Worm (Caenorhabditis elegans) whole organism, L2 larva: ENCODE measurements around the gene F49H12.7.

Experiments
- ZK546.5 ChIP-seq: sonication (generic microtip); optimal IDR thresholded peaks from 2 replicates; lab custom pipeline; 2017; ENCODE audit warnings: missing biosample characterization, missing genetic modification characterization
- alr-1 ChIP-seq: fragments of 150-350 bp; optimal IDR thresholded peaks from 2 replicates; lab custom pipeline; 2014; ENCODE audit warnings: missing biosample characterization, missing genetic modification characterization
- aly-2 ChIP-seq: fragments of 150-350 bp; optimal IDR thresholded peaks from 2 replicates; lab custom pipeline; 2014; ENCODE audit warnings: missing biosample characterization, missing genetic modification characterization
- ama-1 ChIP-seq: fragments of 150-350 bp; optimal IDR thresholded peaks from 2 replicates; lab custom pipeline; 2018; ENCODE audit warnings: inconsistent platforms
- egl-27 ChIP-seq: sonication (generic microtip); optimal IDR thresholded peaks from 3 replicates; lab custom pipeline; 2017; ENCODE audit warnings: missing biosample characterization, missing genetic modification reagents, missing genetic modification characterization
- lin-13 ChIP-seq: fragments of 150-350 bp; optimal IDR thresholded peaks from 2 replicates; lab custom pipeline; 2014; ENCODE audit warnings: missing biosample characterization, missing genetic modification reagents, missing genetic modification characterization
- nhr-23 ChIP-seq: fragments of 150-350 bp; optimal IDR thresholded peaks from 2 replicates; lab custom pipeline; 2014; ENCODE audit warnings: missing biosample characterization, missing genetic modification reagents, missing genetic modification characterization
- skn-1 ChIP-seq: sonication (generic microtip); optimal IDR thresholded peaks from 2 replicates; lab custom pipeline; 2017; ENCODE audit warnings: missing biosample characterization, missing genetic modification characterization
- sma-9 ChIP-seq, 2 experiments: fragments of 150-350 bp in 1 of 2; sonication (generic microtip) in 1 of 2; optimal IDR thresholded peaks; 2 replicates each; lab custom pipeline; 2014 to 2016; ENCODE audit warnings: missing genetic modification characterization in 2 of 2, mild to moderate bottlenecking in 1 of 2, missing biosample characterization in 1 of 2, missing compliant biosample characterization in 1 of 2, missing genetic modification reagents in 1 of 2, moderate library complexity in 1 of 2
- unc-62 ChIP-seq: fragments of 150-350 bp; optimal IDR thresholded peaks from 2 replicates; lab custom pipeline; 2014; ENCODE audit warnings: missing biosample characterization, missing genetic modification reagents, missing genetic modification characterization
- ztf-1 ChIP-seq: fragments of 200-800 bp; sonication (Bioruptor generic); conservative IDR thresholded peaks from 2 replicates; pipeline ENCODE4 v1.3.6; 2022; ENCODE audit warnings: missing genetic modification characterization, missing compliant biosample characterization

- TF ChIP-seq ztf-1: no peak
- no peak for TF ChIP-seq alr-1 (tag; lab: Kevin White, UChicago)
- no peak for TF ChIP-seq lin-13 (GFP tag; lab: Kevin White, UChicago)
- no peak for TF ChIP-seq ama-1 (lab: Kevin White, UChicago)
- no peak for TF ChIP-seq skn-1 (tag; lab: Kevin White, UChicago)
- TF ChIP-seq sma-9 (GFP tag; optimal IDR thresholded peaks at IDR 0.05; lab: Kevin White, UChicago): no peak
- TF ChIP-seq sma-9 (tag; optimal IDR thresholded peaks at IDR 0.05; lab: Kevin White, UChicago): no peak
- no peak for TF ChIP-seq ZK546.5
- TF ChIP-seq egl-27 (tag; lab: Kevin White, UChicago): no peak
- no peak for TF ChIP-seq aly-2 (tag; lab: Kevin White, UChicago)
- no peak for TF ChIP-seq nhr-23
- TF ChIP-seq unc-62: no peak
Observed at ce11 chrX:2039358-2039757, 25.5 kb upstream of the F49H12.7 start, which contains the start of gene smex-2.
